Worm (Caenorhabditis elegans): ENCODE data around the gene M03A8.3.

M03A8.3 gene

ce11 chrX:6805427-6805826 is 5.6 kb downstream of the M03A8.3 start:
- peak; percentile 73 for TF ChIP-seq dsc-1 (tag; optimal IDR thresholded peaks at IDR 0.05)
- TF ChIP-seq nhr-71 (tag; optimal IDR thresholded peaks at IDR 0.05), result no peak
- TF ChIP-seq nhr-47 (tag; optimal IDR thresholded peaks at IDR 0.05), result peak; percentile 7
- no peak for TF ChIP-seq hlh-4 (tag; optimal IDR thresholded peaks at IDR 0.05)

- TF ChIP-seq egl-27 (tag; optimal IDR thresholded peaks at IDR 0.05) (no peak), efl-1 (optimal IDR thresholded peaks at IDR 0.05) (no peak), efl-1 (GFP tag; optimal IDR thresholded peaks at IDR 0.05 in 1 of 2) (peak in 1 of 2 experiments; percentile 77), nhr-90 (tag; optimal IDR thresholded peaks at IDR 0.05; ENCODE audit: poor library complexity) (no peak), blmp-1 (tag; optimal IDR thresholded peaks at IDR 0.05) (no peak), dsc-1 (tag; optimal IDR thresholded peaks at IDR 0.05) (no peak), pqm-1 (tag; optimal IDR thresholded peaks at IDR 0.05) (no peak), lin-13 (GFP tag; optimal IDR thresholded peaks at IDR 0.05) (no peak), egl-13 (tag; optimal IDR thresholded peaks at IDR 0.05) (no peak)
Observed at ce11 chrX:6806463-6806862, 6.6 kb downstream of the M03A8.3 start, which contains the start of gene atg-2. Gene atg-2 (plus strand): TSS chrX:6806763.

- TF ChIP-seq rnt-1 (tag; optimal IDR thresholded peaks at IDR 0.05) (peak; percentile 18), unc-98 (GFP tag; IDR thresholded peaks at IDR 0.05) (no peak), ama-1 (optimal IDR thresholded peaks at IDR 0.05) (no peak), aha-1 (tag; optimal IDR thresholded peaks at IDR 0.05) (no peak), irx-1 (tag; optimal IDR thresholded peaks at IDR 0.05) (peak; percentile 23), unc-86 (tag; optimal IDR thresholded peaks at IDR 0.05) (no peak), lin-14 (GFP tag; optimal IDR thresholded peaks at IDR 0.05) (peak; percentile 34), ceh-88 (GFP tag; IDR thresholded peaks at IDR 0.05) (no peak), snu-23 (GFP tag; optimal IDR thresholded peaks at IDR 0.05) (no peak), sox-4 (tag; optimal IDR thresholded peaks at IDR 0.05) (no peak), unc-30 (tag; optimal IDR thresholded peaks at IDR 0.05) (no peak), nhr-47 (tag; optimal IDR thresholded peaks at IDR 0.05) (no peak), lin-35 (GFP tag; optimal IDR thresholded peaks at IDR 0.05) (peak in 1 of 2 experiments; percentile 64), hlh-17 (GFP tag; optimal IDR thresholded peaks at IDR 0.05; ENCODE audit: borderline replicate concordance) (no peak), nhr-28 (tag; optimal IDR thresholded peaks at IDR 0.05) (no peak), alr-1 (tag; optimal IDR thresholded peaks at IDR 0.05; ENCODE audit: borderline replicate concordance) (no peak), elt-3 (tag; optimal IDR thresholded peaks at IDR 0.05) (peak in 2 of 6 experiments; percentile 10 to 39), jun-1 (tag; optimal IDR thresholded peaks at IDR 0.05) (no peak), nhr-84 (tag; optimal IDR thresholded peaks at IDR 0.05) (no peak), nhr-76 (tag; optimal IDR thresholded peaks at IDR 0.05) (no peak), zag-1 (tag; optimal IDR thresholded peaks at IDR 0.05) (no peak), skn-1 (tag; optimal IDR thresholded peaks at IDR 0.05) (no peak), ceh-90 (tag; optimal IDR thresholded peaks at IDR 0.05) (no peak), egl-27 (tag; optimal IDR thresholded peaks at IDR 0.05) (no peak), efl-1 (optimal IDR thresholded peaks at IDR 0.05) (no peak), efl-1 (GFP tag; optimal IDR thresholded peaks at IDR 0.05 in 1 of 2) (peak; percentile 6 to 31), tlp-1 (tag; optimal IDR thresholded peaks at IDR 0.05) (no peak), sptf-1 (tag; optimal IDR thresholded peaks at IDR 0.05) (no peak), hlh-4 (tag; optimal IDR thresholded peaks at IDR 0.05) (no peak), C34B4.2 (tag; optimal IDR thresholded peaks at IDR 0.05) (no peak), lin-13 (GFP tag; optimal IDR thresholded peaks at IDR 0.05) (no peak), hpl-2 (GFP tag; optimal IDR thresholded peaks at IDR 0.05) (no peak), C16A3.4 (tag; optimal IDR thresholded peaks at IDR 0.05) (peak; percentile 6), unc-130 (tag; optimal IDR thresholded peaks at IDR 0.05) (peak; percentile 77), pqm-1 (tag; optimal IDR thresholded peaks at IDR 0.05) (no peak), nhr-77 (tag; optimal IDR thresholded peaks at IDR 0.05) (no peak), efl-3 (GFP tag; optimal IDR thresholded peaks at IDR 0.05) (no peak), grh-1 (GFP tag; IDR thresholded peaks at IDR 0.05) (no peak), dsc-1 (tag; optimal IDR thresholded peaks at IDR 0.05) (no peak), mep-1 (tag; optimal IDR thresholded peaks at IDR 0.05) (peak; percentile 25), sup-37 (GFP tag; optimal IDR thresholded peaks at IDR 0.05) (no peak), elt-2 (tag; optimal IDR thresholded peaks at IDR 0.05) (peak; percentile 52), ets-5 (GFP tag; IDR thresholded peaks at IDR 0.05) (no peak)
Observed at ce11 chrX:6807137-6807861, 7.4 kb downstream of the M03A8.3 start.
